Fruit fly (Drosophila melanogaster): Measurements from ENCODE around the gene CG13891.

CG13891 gene

dm6 chr3L:420656-421055, 13.1 kb downstream of the CG13891 start:
- no peak for TF ChIP-seq Snoo (tag; optimal IDR thresholded peaks at IDR 0.05)
- no peak for TF ChIP-seq CG8159 (tag; optimal IDR thresholded peaks at IDR 0.05)
- TF ChIP-seq CG14655 (GFP tag; optimal IDR thresholded peaks at IDR 0.05), result no peak
- TF ChIP-seq CG17806 (tag; optimal IDR thresholded peaks at IDR 0.05), result no peak
- TF ChIP-seq Ets98B (GFP tag; IDR thresholded peaks at IDR 0.05), result no peak
- no peak for TF ChIP-seq CG34367 (tag; optimal IDR thresholded peaks at IDR 0.05)
- no peak for TF ChIP-seq rn (GFP tag; IDR thresholded peaks at IDR 0.05)
- TF ChIP-seq CG12605 (GFP tag; IDR thresholded peaks at IDR 0.05), result no peak
- no peak for TF ChIP-seq Pif1B (GFP tag; optimal IDR thresholded peaks at IDR 0.05)
- TF ChIP-seq CG15710 (tag; optimal IDR thresholded peaks at IDR 0.05), result no peak

- TF ChIP-seq CG13204 (GFP tag; optimal IDR thresholded peaks at IDR 0.05) (no peak), fd96Ca (GFP tag; IDR thresholded peaks at IDR 0.05) (no peak), CG32121 (GFP tag; IDR thresholded peaks at IDR 0.05) (no peak), CG12605 (GFP tag; IDR thresholded peaks at IDR 0.05) (no peak)
These were observed 17.4 kb downstream of the CG13891 start for dm6 chr3L:416329-416728.

DNA sequence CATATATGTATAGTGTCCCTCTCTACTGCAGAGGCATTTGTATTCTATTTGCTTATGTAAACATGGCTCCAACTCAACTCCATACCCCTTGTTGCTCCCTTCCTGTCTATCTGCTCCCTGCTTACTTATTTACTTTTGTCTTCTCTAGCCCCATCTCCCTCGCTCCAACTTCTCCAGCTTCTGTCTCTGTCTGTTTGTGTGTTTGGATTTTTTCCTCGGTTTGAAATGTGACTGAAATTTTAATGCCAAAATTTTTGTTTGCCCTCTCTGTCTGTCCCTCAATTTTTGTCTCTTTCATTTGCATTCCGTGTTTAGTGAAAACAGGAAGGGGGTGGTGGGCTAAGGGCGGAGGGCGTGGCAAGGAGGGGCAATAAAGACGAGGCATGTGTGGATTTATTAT, 23.9 kb downstream of the CG13891 start:
- TF ChIP-seq CG12605 (GFP tag; IDR thresholded peaks at IDR 0.05), result no peak

DNA sequence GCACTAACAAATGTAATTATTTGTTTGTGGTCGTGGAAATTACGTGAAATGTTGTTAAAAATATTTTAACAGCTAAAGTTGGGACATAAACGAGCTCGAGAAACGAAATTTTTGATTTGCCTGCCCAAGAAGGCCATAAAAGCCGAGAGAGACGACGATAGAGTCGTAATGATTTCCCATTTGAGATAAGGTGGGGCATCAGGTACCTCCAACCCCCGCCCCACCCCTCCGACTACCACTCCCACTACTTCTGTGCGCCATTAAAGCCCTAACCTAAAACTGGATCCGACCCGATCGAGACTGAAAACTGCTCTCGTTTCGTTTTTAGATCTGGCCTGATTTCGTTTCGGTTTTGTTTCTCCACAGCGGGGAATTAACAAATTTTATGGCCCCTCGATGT, 33.5 kb downstream of the CG13891 start:
- TF ChIP-seq gl (tag; optimal IDR thresholded peaks at IDR 0.05) (no peak), CG8301 (tag; optimal IDR thresholded peaks at IDR 0.05) (no peak), CG15710 (tag; optimal IDR thresholded peaks at IDR 0.05) (no peak), CG8159 (tag; optimal IDR thresholded peaks at IDR 0.05) (no peak), D1 (tag; optimal IDR thresholded peaks at IDR 0.05) (no peak), Snoo (tag; optimal IDR thresholded peaks at IDR 0.05) (no peak), CG13204 (GFP tag; optimal IDR thresholded peaks at IDR 0.05) (no peak), CG12605 (GFP tag; IDR thresholded peaks at IDR 0.05) (no peak), fd96Ca (GFP tag; IDR thresholded peaks at IDR 0.05) (no peak), CG14655 (GFP tag; optimal IDR thresholded peaks at IDR 0.05) (no peak), rn (GFP tag; IDR thresholded peaks at IDR 0.05) (no peak), CG32121 (GFP tag; IDR thresholded peaks at IDR 0.05) (no peak), CG34367 (tag; optimal IDR thresholded peaks at IDR 0.05) (no peak), CG10348 (GFP tag; IDR thresholded peaks at IDR 0.05) (no peak), EcR (GFP tag; optimal IDR thresholded peaks at IDR 0.05) (no peak)

dm6 chr3L:395192-395591, 38.5 kb downstream of the CG13891 start:
- no peak for TF ChIP-seq rn (GFP tag; IDR thresholded peaks at IDR 0.05)

DNA sequence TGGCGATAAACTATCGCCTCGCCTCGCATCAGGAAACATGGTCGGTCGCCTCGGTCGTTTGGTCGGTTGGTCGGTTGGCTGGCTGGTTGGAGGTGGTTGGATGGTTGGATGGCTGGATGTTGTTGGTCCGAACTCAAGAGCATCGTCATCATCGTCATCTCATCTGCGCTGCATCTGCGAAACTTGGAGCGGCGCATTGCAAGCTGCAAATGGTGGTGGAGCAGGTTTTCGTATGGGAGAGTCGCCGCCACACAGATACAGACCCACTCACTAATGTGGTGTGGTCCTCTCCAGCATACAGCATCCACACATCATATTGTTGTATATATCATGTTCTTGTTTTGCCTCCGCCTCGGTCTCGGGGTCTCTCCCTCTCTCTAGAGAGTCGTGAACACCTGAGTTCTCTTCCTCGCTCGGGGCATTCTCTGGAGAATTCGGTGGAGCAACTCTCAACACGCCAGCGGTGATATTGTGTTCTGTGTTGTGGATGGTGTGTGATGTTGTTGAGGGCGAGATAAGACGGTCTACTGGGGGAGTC, 41.0 kb downstream of the CG13891 start, which contains the start of gene trh:
Gene trh (minus strand): TSS at position 12 of the 538 bp plus-strand sequence.
- TF ChIP-seq CG17806 (tag; optimal IDR thresholded peaks at IDR 0.05), result no peak
- no peak for TF ChIP-seq CG13204 (GFP tag; optimal IDR thresholded peaks at IDR 0.05)
- TF ChIP-seq CG9948 (tag; optimal IDR thresholded peaks at IDR 0.05), result no peak
- no peak for TF ChIP-seq EcR (GFP tag; optimal IDR thresholded peaks at IDR 0.05)
- no peak for TF ChIP-seq Pif1B (GFP tag; optimal IDR thresholded peaks at IDR 0.05)
- no peak for TF ChIP-seq CG10348 (GFP tag; IDR thresholded peaks at IDR 0.05)
- no peak for TF ChIP-seq CG32121 (GFP tag; IDR thresholded peaks at IDR 0.05)
- TF ChIP-seq Pif1A (GFP tag; optimal IDR thresholded peaks at IDR 0.05), result no peak
- TF ChIP-seq CG34367 (tag; optimal IDR thresholded peaks at IDR 0.05), result no peak
- TF ChIP-seq fd96Ca (GFP tag; IDR thresholded peaks at IDR 0.05), result no peak
- no peak for TF ChIP-seq Snoo (tag; optimal IDR thresholded peaks at IDR 0.05)
- TF ChIP-seq gl (tag; optimal IDR thresholded peaks at IDR 0.05), result no peak
- no peak for TF ChIP-seq CG8159 (tag; optimal IDR thresholded peaks at IDR 0.05)
- TF ChIP-seq CG4496 (GFP tag; IDR thresholded peaks at IDR 0.05), result no peak
- no peak for TF ChIP-seq D1 (tag; optimal IDR thresholded peaks at IDR 0.05)
- no peak for TF ChIP-seq CG14655 (GFP tag; optimal IDR thresholded peaks at IDR 0.05)
- no peak for TF ChIP-seq rn (GFP tag; IDR thresholded peaks at IDR 0.05)
- no peak for TF ChIP-seq CG12605 (GFP tag; IDR thresholded peaks at IDR 0.05)
- no peak for TF ChIP-seq Ets98B (GFP tag; IDR thresholded peaks at IDR 0.05)

DNA sequence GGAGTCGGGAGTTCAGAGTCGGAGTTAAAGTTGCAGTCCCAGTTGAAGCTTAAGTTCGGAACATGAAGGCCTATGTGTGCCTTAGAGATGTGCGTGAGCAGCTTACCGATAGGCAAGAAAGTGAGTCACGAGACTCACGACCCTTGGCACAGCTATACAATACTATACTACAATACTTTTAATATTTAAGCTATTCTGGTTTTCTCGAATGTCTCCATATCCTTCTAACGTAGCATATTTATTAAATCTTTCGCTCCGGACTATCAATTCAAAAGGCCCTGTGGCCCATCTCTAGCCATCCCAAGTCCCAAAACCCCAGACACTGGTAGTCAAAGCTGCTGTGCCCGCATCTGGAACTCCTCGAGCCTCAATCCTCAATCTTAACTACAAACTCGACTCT, 43.5 kb downstream of the CG13891 start:
- TF ChIP-seq Ets98B (GFP tag; IDR thresholded peaks at IDR 0.05), result no peak
- no peak for TF ChIP-seq CG4496 (GFP tag; IDR thresholded peaks at IDR 0.05)
- no peak for TF ChIP-seq CG13204 (GFP tag; optimal IDR thresholded peaks at IDR 0.05)
- peak; percentile 7 for TF ChIP-seq CG9948 (tag; optimal IDR thresholded peaks at IDR 0.05)
- no peak for TF ChIP-seq gl (tag; optimal IDR thresholded peaks at IDR 0.05)
- no peak for TF ChIP-seq D1 (tag; optimal IDR thresholded peaks at IDR 0.05)
- TF ChIP-seq Pif1A (GFP tag; optimal IDR thresholded peaks at IDR 0.05), result peak; percentile 25
- TF ChIP-seq CG17806 (tag; optimal IDR thresholded peaks at IDR 0.05), result peak; percentile 20
- TF ChIP-seq EcR (GFP tag; optimal IDR thresholded peaks at IDR 0.05), result no peak
- TF ChIP-seq CG10348 (GFP tag; IDR thresholded peaks at IDR 0.05), result no peak
- TF ChIP-seq Pif1B (GFP tag; optimal IDR thresholded peaks at IDR 0.05), result no peak
- no peak for TF ChIP-seq CG8159 (tag; optimal IDR thresholded peaks at IDR 0.05)
